Worm (Caenorhabditis elegans) whole organism, L3 larva: ENCODE results near the gene arx-2.
A peak's percentile ranks its signal among the peaks of the same experiment; 100 is the strongest.

Source experiments
- R02D3.7 ChIP-seq: fragments of 150-350 bp; optimal IDR thresholded peaks from 2 replicates; lab custom pipeline; 2014; ENCODE audit warnings: missing biosample characterization, missing genetic modification characterization
- ZK546.5 ChIP-seq: sonication (generic microtip); optimal IDR thresholded peaks from 2 replicates; lab custom pipeline; 2017; ENCODE audit warnings: missing biosample characterization, missing genetic modification characterization
- aly-2 ChIP-seq: fragments of 150-350 bp; optimal IDR thresholded peaks from 2 replicates; lab custom pipeline; 2014; ENCODE audit warnings: missing biosample characterization, missing genetic modification characterization
- ama-1 ChIP-seq: fragments of 150-350 bp; optimal IDR thresholded peaks from 2 replicates; lab custom pipeline; 2018
- ceh-9 ChIP-seq: sonication (generic microtip); optimal IDR thresholded peaks from 2 replicates; lab custom pipeline; 2018; ENCODE audit warnings: missing biosample characterization, missing genetic modification characterization
- egl-27 ChIP-seq: sonication (generic microtip); optimal IDR thresholded peaks from 4 replicates; lab custom pipeline; 2017; ENCODE audit warnings: missing biosample characterization, missing genetic modification reagents, missing genetic modification characterization
- egl-5 ChIP-seq: fragments of 150-350 bp; optimal IDR thresholded peaks from 2 replicates; lab custom pipeline; 2017; ENCODE audit warnings: missing biosample characterization, missing genetic modification reagents, missing genetic modification characterization, inconsistent platforms
- elt-1 ChIP-seq: fragments of 150-350 bp; optimal IDR thresholded peaks from 2 replicates; lab custom pipeline; 2014; ENCODE audit warnings: missing biosample characterization, missing genetic modification characterization
- elt-2 ChIP-seq: sonication (generic microtip); optimal IDR thresholded peaks from 2 replicates; lab custom pipeline; 2016; ENCODE audit warnings: missing genetic modification reagents, mild to moderate bottlenecking, missing genetic modification characterization, missing compliant biosample characterization
- elt-3 ChIP-seq, 3 experiments: fragments of 150-350 bp in 1 of 3; sonication (generic microtip) in 2 of 3; optimal IDR thresholded peaks; 2 replicates in 2 of 3; 4 replicates in 1 of 3; lab custom pipeline; 2014 to 2017; ENCODE audit warnings: missing biosample characterization in 3 of 3, missing genetic modification characterization in 3 of 3
- fkh-10 ChIP-seq: sonication (generic microtip); optimal IDR thresholded peaks from 2 replicates; lab custom pipeline; 2017; ENCODE audit warnings: missing biosample characterization, missing genetic modification reagents, missing genetic modification characterization
- fos-1 ChIP-seq: fragments of 150-350 bp; optimal IDR thresholded peaks from 2 replicates; lab custom pipeline; 2014; ENCODE audit warnings: missing biosample characterization, missing genetic modification characterization
- hmg-11 ChIP-seq: sonication (generic microtip); optimal IDR thresholded peaks from 2 replicates; lab custom pipeline; 2016; ENCODE audit warnings: missing genetic modification characterization, missing compliant biosample characterization
- jun-1 ChIP-seq: fragments of 150-350 bp; optimal IDR thresholded peaks from 2 replicates; lab custom pipeline; 2014; ENCODE audit warnings: missing biosample characterization, missing genetic modification reagents, missing genetic modification characterization
- lin-15B ChIP-seq: fragments of 150-350 bp; optimal IDR thresholded peaks from 2 replicates; lab custom pipeline; 2014; ENCODE audit warnings: missing biosample characterization, missing genetic modification characterization
- lin-39 ChIP-seq: fragments of 150-350 bp; optimal IDR thresholded peaks from 2 replicates; lab custom pipeline; 2018; ENCODE audit warnings: missing biosample characterization, missing genetic modification reagents, missing genetic modification characterization
- lsy-12 ChIP-seq: sonication (generic microtip); optimal IDR thresholded peaks from 2 replicates; lab custom pipeline; 2016; ENCODE audit warnings: mild to moderate bottlenecking, missing genetic modification characterization, missing compliant biosample characterization
- mml-1 ChIP-seq: fragments of 150-350 bp; sonication (generic microtip); optimal IDR thresholded peaks from 3 replicates; lab custom pipeline; 2014; ENCODE audit warnings: missing biosample characterization, missing genetic modification characterization
- nfya-1 ChIP-seq: sonication (generic microtip); optimal IDR thresholded peaks from 2 replicates; lab custom pipeline; 2017; ENCODE audit warnings: missing genetic modification characterization, mild to moderate bottlenecking, missing compliant biosample characterization, antibody characterized with exemption, moderate library complexity; ENCODE audit not compliant: insufficient read depth
- nhr-11 ChIP-seq: fragments of 150-350 bp; optimal IDR thresholded peaks from 2 replicates; lab custom pipeline; 2014; ENCODE audit warnings: missing biosample characterization, missing genetic modification characterization
- nhr-23 ChIP-seq: fragments of 150-350 bp; optimal IDR thresholded peaks from 2 replicates; lab custom pipeline; 2014; ENCODE audit warnings: missing biosample characterization, missing genetic modification reagents, missing genetic modification characterization
- nhr-237 ChIP-seq: fragments of 150-350 bp; optimal IDR thresholded peaks from 2 replicates; lab custom pipeline; 2014; ENCODE audit warnings: missing biosample characterization, missing genetic modification characterization
- nhr-25 ChIP-seq: sonication (generic microtip); optimal IDR thresholded peaks from 2 replicates; lab custom pipeline; 2017; ENCODE audit warnings: missing biosample characterization, missing genetic modification characterization
- nhr-28 ChIP-seq: fragments of 150-350 bp; optimal IDR thresholded peaks from 2 replicates; lab custom pipeline; 2014; ENCODE audit warnings: missing biosample characterization, missing genetic modification characterization
- nhr-67 ChIP-seq: fragments of 150-350 bp; optimal IDR thresholded peaks from 2 replicates; lab custom pipeline; 2014; ENCODE audit warnings: missing biosample characterization, missing genetic modification characterization
- nhr-76 ChIP-seq: fragments of 150-350 bp; sonication (generic microtip); optimal IDR thresholded peaks from 5 replicates; lab custom pipeline; 2014; ENCODE audit warnings: missing biosample characterization, missing genetic modification characterization
- pha-4 ChIP-seq: fragments of 150-350 bp; optimal IDR thresholded peaks from 2 replicates; lab custom pipeline; 2014; ENCODE audit warnings: missing biosample characterization, missing genetic modification reagents, missing genetic modification characterization
- pqm-1 ChIP-seq: fragments of 150-350 bp; optimal IDR thresholded peaks from 2 replicates; lab custom pipeline; 2017; ENCODE audit warnings: missing biosample characterization, missing genetic modification characterization, inconsistent platforms
- sea-2 ChIP-seq: fragments of 150-350 bp; sonication (generic microtip); optimal IDR thresholded peaks from 4 replicates; lab custom pipeline; 2014; ENCODE audit warnings: missing biosample characterization, missing genetic modification reagents, missing genetic modification characterization
- skn-1 ChIP-seq: fragments of 150-350 bp; optimal IDR thresholded peaks from 2 replicates; lab custom pipeline; 2014; ENCODE audit warnings: missing biosample characterization, missing genetic modification characterization
- snpc-4 ChIP-seq: fragments of 150-350 bp; optimal IDR thresholded peaks from 2 replicates; lab custom pipeline; 2014; ENCODE audit warnings: missing biosample characterization, missing genetic modification characterization
- tbx-2 ChIP-seq: sonication (generic microtip); optimal IDR thresholded peaks from 2 replicates; lab custom pipeline; 2016; ENCODE audit warnings: mild to moderate bottlenecking, missing genetic modification characterization, missing compliant biosample characterization
- unc-39 ChIP-seq: sonication (generic microtip); optimal IDR thresholded peaks from 4 replicates; lab custom pipeline; 2017; ENCODE audit warnings: missing biosample characterization, missing genetic modification characterization
- unc-62 ChIP-seq: fragments of 150-350 bp; sonication (generic microtip); optimal IDR thresholded peaks from 4 replicates; lab custom pipeline; 2014; ENCODE audit warnings: missing biosample characterization, missing genetic modification reagents, missing genetic modification characterization
- zag-1 ChIP-seq: fragments of 150-350 bp; optimal IDR thresholded peaks from 2 replicates; lab custom pipeline; 2014; ENCODE audit warnings: missing biosample characterization, missing genetic modification characterization
- ztf-4 ChIP-seq: fragments of 150-350 bp; optimal IDR thresholded peaks from 2 replicates; lab custom pipeline; 2014; ENCODE audit warnings: missing biosample characterization, missing genetic modification characterization

Gene arx-2

ce11 chrV:10338305-10338992 lies at the start of gene arx-2:
arx-2 (minus strand) TSS chrV:10338355.
- TF ChIP-seq R02D3.7 (no peak), skn-1 (no peak), ama-1 (lab: Kevin White, UChicago) (no peak), egl-5 (no peak), zag-1 (tag; lab: Kevin White, UChicago) (no peak), fos-1 (tag; lab: Kevin White, UChicago) (no peak), ztf-4 (tag; lab: Kevin White, UChicago) (no peak), nhr-237 (no peak), pha-4 (tag; lab: Kevin White, UChicago) (peak; percentile 82), ceh-9 (no peak), elt-2 (tag; lab: Kevin White, UChicago) (no peak), tbx-2 (tag; lab: Kevin White, UChicago) (no peak), ZK546.5 (tag; lab: Kevin White, UChicago) (no peak), lin-15B (tag; lab: Kevin White, UChicago) (peak; percentile 69), elt-3 (tag; optimal IDR thresholded peaks at IDR 0.05; lab: Kevin White, UChicago) (no peak), nfya-1 (tag; lab: Kevin White, UChicago) (peak; percentile 53), nhr-23 (peak; percentile 65), hmg-11 (tag; lab: Kevin White, UChicago) (peak; percentile 13), elt-1 (tag; lab: Kevin White, UChicago) (no peak), nhr-76 (no peak), nhr-28 (no peak), snpc-4 (tag; lab: Kevin White, UChicago) (peak; percentile 67), unc-39 (tag; lab: Kevin White, UChicago) (no peak), unc-62 (GFP tag; lab: Kevin White, UChicago) (no peak), jun-1 (no peak), lsy-12 (tag; lab: Kevin White, UChicago) (no peak), lin-39 (no peak)

- TF ChIP-seq nhr-23 (peak; percentile 24), nhr-25 (tag; lab: Kevin White, UChicago) (peak; percentile 24), elt-3 (tag; optimal IDR thresholded peaks at IDR 0.05; lab: Kevin White, UChicago) (peak in 1 of 3 experiments; percentile 35), tbx-2 (tag; lab: Kevin White, UChicago) (no peak)
Measured at ce11 chrV:10387412-10387811, 49.3 kb upstream of the arx-2 start.

- TF ChIP-seq aly-2 (tag; lab: Kevin White, UChicago) (no peak), snpc-4 (tag; lab: Kevin White, UChicago) (no peak), mml-1 (tag; lab: Kevin White, UChicago) (no peak), unc-39 (tag; lab: Kevin White, UChicago) (no peak), nhr-67 (tag; lab: Kevin White, UChicago) (no peak), unc-62 (GFP tag; lab: Kevin White, UChicago) (no peak), nhr-23 (no peak), nhr-11 (no peak), skn-1 (no peak), nhr-25 (tag; lab: Kevin White, UChicago) (no peak), nhr-28 (no peak), fkh-10 (GFP tag; lab: Kevin White, UChicago) (no peak), elt-3 (tag; optimal IDR thresholded peaks at IDR 0.05; lab: Kevin White, UChicago) (no peak), tbx-2 (tag; lab: Kevin White, UChicago) (no peak)
Measured at ce11 chrV:10383950-10384349, 45.8 kb upstream of the arx-2 start, which contains the start of gene spe-10. spe-10 (plus strand) TSS chrV:10384250.

ce11 chrV:10382142-10382541 lies 44.0 kb upstream of the arx-2 start, which contains the start of gene pqn-2:
pqn-2 (plus strand) TSS chrV:10382442.
- TF ChIP-seq hmg-11 (tag; lab: Kevin White, UChicago) = no peak

- TF ChIP-seq nhr-25 (tag; lab: Kevin White, UChicago) = no peak
- TF ChIP-seq pqm-1 (tag; lab: Kevin White, UChicago) = no peak
- TF ChIP-seq egl-27 = no peak
- no peak for TF ChIP-seq lin-39
- TF ChIP-seq sea-2 = no peak
- TF ChIP-seq ztf-4 (tag; lab: Kevin White, UChicago) = no peak
- no peak for TF ChIP-seq ceh-9
Measured at ce11 chrV:10381726-10382125, 43.6 kb upstream of the arx-2 start, which contains the start of gene abu-1. abu-1 (minus strand) TSS chrV:10381826.
